Worm (Caenorhabditis elegans) whole organism, L1 larva: Measurements from ENCODE around the gene srd-27.
"Not testable (repeated sequence)": the region's sequence is repeated elsewhere in the genome, so short reads cannot be mapped to it uniquely, and the experiment has no call there.

Source experiments
- Y116A8C.19 ChIP-seq: sonication (generic microtip); optimal IDR thresholded peaks from 2 replicates; lab custom pipeline; 2016; ENCODE audit warnings: missing compliant biosample characterization, missing genetic modification characterization, borderline replicate concordance
- aha-1 ChIP-seq: fragments of 150-350 bp; optimal IDR thresholded peaks from 2 replicates; lab custom pipeline; 2014; ENCODE audit warnings: missing biosample characterization, missing genetic modification characterization
- blmp-1 ChIP-seq: fragments of 150-350 bp; optimal IDR thresholded peaks from 2 replicates; lab custom pipeline; 2014; ENCODE audit warnings: missing biosample characterization, missing genetic modification characterization
- ceh-8 ChIP-seq: fragments of 200-800 bp; sonication (Bioruptor generic); optimal IDR thresholded peaks from 2 replicates; lab custom pipeline; 2018; ENCODE audit warnings: mild to moderate bottlenecking, missing genetic modification characterization, moderate library complexity, missing compliant biosample characterization
- ceh-82 ChIP-seq, 3 experiments: fragments of 150-350 bp in 1 of 3; sonication (generic microtip) in 2 of 3; optimal IDR thresholded peaks; 2 replicates each; lab custom pipeline; 2014 to 2017; ENCODE audit warnings: missing biosample characterization in 3 of 3, missing genetic modification characterization in 3 of 3
- ceh-90 ChIP-seq: sonication (generic microtip); optimal IDR thresholded peaks from 2 replicates; lab custom pipeline; 2016; ENCODE audit warnings: missing genetic modification characterization, missing compliant biosample characterization
- dpl-1 ChIP-seq, 3 experiments: fragments of 150-350 bp in 2 of 3; sonication (generic microtip) in 1 of 3; optimal IDR thresholded peaks; 2 replicates each; lab custom pipeline; 2014 to 2017; ENCODE audit warnings: missing biosample characterization in 3 of 3, missing genetic modification characterization in 3 of 3, missing genetic modification reagents in 3 of 3
- dsc-1 ChIP-seq: sonication (generic microtip); optimal IDR thresholded peaks from 2 replicates; lab custom pipeline; 2016; ENCODE audit warnings: mild to moderate bottlenecking, missing genetic modification characterization, missing compliant biosample characterization
- efl-1 ChIP-seq, 4 experiments: fragments of 150-350 bp; optimal IDR thresholded peaks in 3 of 4; peaks in 1 of 4; 1 replicate in 1 of 4; 2 replicates in 3 of 4; lab custom pipeline; 2014; ENCODE audit warnings: missing biosample characterization in 2 of 4, missing genetic modification characterization in 2 of 4, missing genetic modification reagents in 2 of 4
- egl-27 ChIP-seq, 2 experiments: fragments of 150-350 bp in 1 of 2; sonication (generic microtip); optimal IDR thresholded peaks; 3 replicates each; lab custom pipeline; 2017 to 2018; ENCODE audit warnings: missing biosample characterization in 2 of 2, missing genetic modification characterization in 2 of 2, missing genetic modification reagents in 2 of 2
- elt-2 ChIP-seq: sonication (generic microtip); optimal IDR thresholded peaks from 2 replicates; lab custom pipeline; 2016; ENCODE audit warnings: missing genetic modification characterization, mild to moderate bottlenecking, inconsistent platforms, missing compliant biosample characterization, missing genetic modification reagents
- elt-3 ChIP-seq, 6 experiments: fragments of 150-350 bp in 1 of 6; sonication (generic microtip); optimal IDR thresholded peaks; 2 replicates each; lab custom pipeline; 2017 to 2018; ENCODE audit warnings: missing biosample characterization in 6 of 6, missing genetic modification characterization in 6 of 6, inconsistent platforms in 1 of 6
- fkh-10 ChIP-seq: sonication (generic microtip); optimal IDR thresholded peaks from 2 replicates; lab custom pipeline; 2017; ENCODE audit warnings: missing biosample characterization, missing genetic modification reagents, missing genetic modification characterization
- fkh-8 ChIP-seq: sonication (generic microtip); optimal IDR thresholded peaks from 2 replicates; lab custom pipeline; 2016; ENCODE audit warnings: mild to moderate bottlenecking, missing genetic modification characterization, missing compliant biosample characterization
- fos-1 ChIP-seq: fragments of 150-350 bp; optimal IDR thresholded peaks from 2 replicates; lab custom pipeline; 2014; ENCODE audit warnings: missing biosample characterization, missing genetic modification characterization
- hlh-17 ChIP-seq: fragments of 200-800 bp; sonication (Bioruptor generic); optimal IDR thresholded peaks from 2 replicates; lab custom pipeline; 2018; ENCODE audit warnings: missing genetic modification characterization, mild to moderate bottlenecking, missing compliant biosample characterization, moderate library complexity, borderline replicate concordance
- hlh-4 ChIP-seq: sonication (generic microtip); optimal IDR thresholded peaks from 2 replicates; lab custom pipeline; 2016; ENCODE audit warnings: mild to moderate bottlenecking, missing genetic modification characterization, missing compliant biosample characterization
- irx-1 ChIP-seq: sonication (generic microtip); optimal IDR thresholded peaks from 2 replicates; lab custom pipeline; 2016; ENCODE audit warnings: missing genetic modification characterization, missing compliant biosample characterization
- isw-1 ChIP-seq: fragments of 200-800 bp; sonication (Bioruptor generic); IDR thresholded peaks from 2 replicates; pipeline ENCODE4 v1.3.6; 2022; ENCODE audit warnings: missing genetic modification characterization, missing compliant biosample characterization
- lin-14 ChIP-seq: fragments of 200-800 bp; sonication (Bioruptor generic); optimal IDR thresholded peaks from 2 replicates; lab custom pipeline; 2018; ENCODE audit warnings: mild to moderate bottlenecking, missing genetic modification characterization, moderate library complexity, missing compliant biosample characterization
- lin-35 ChIP-seq, 2 experiments: fragments of 150-350 bp; optimal IDR thresholded peaks; 2 replicates each; lab custom pipeline; 2014; ENCODE audit warnings: missing biosample characterization in 2 of 2, missing genetic modification characterization in 2 of 2, missing genetic modification reagents in 2 of 2
- lin-39 ChIP-seq: fragments of 150-350 bp; optimal IDR thresholded peaks from 2 replicates; lab custom pipeline; 2014; ENCODE audit warnings: missing biosample characterization, missing genetic modification reagents, missing genetic modification characterization
- mab-9 ChIP-seq: fragments of 200-800 bp; sonication (Bioruptor generic); IDR thresholded peaks from 2 replicates; pipeline ENCODE4 v1.3.6; 2022; ENCODE audit warnings: missing genetic modification reagents, missing genetic modification characterization, missing compliant biosample characterization
- mdl-1 ChIP-seq, 2 experiments: fragments of 150-350 bp; optimal IDR thresholded peaks; 2 replicates each; lab custom pipeline; 2014 to 2017; ENCODE audit warnings: missing biosample characterization in 2 of 2, missing genetic modification characterization in 2 of 2, inconsistent platforms in 1 of 2
- mef-2 ChIP-seq: fragments of 150-350 bp; optimal IDR thresholded peaks from 2 replicates; lab custom pipeline; 2014; ENCODE audit warnings: missing biosample characterization, missing genetic modification characterization
- mep-1 ChIP-seq: fragments of 150-350 bp; optimal IDR thresholded peaks from 2 replicates; lab custom pipeline; 2014; ENCODE audit warnings: missing biosample characterization, missing genetic modification characterization
- nhr-11 ChIP-seq: fragments of 150-350 bp; optimal IDR thresholded peaks from 2 replicates; lab custom pipeline; 2014; ENCODE audit warnings: missing biosample characterization, missing genetic modification characterization
- nhr-12 ChIP-seq: sonication (generic microtip); optimal IDR thresholded peaks from 2 replicates; lab custom pipeline; 2017; ENCODE audit warnings: missing biosample characterization, missing genetic modification characterization
- nhr-20 ChIP-seq: sonication (generic microtip); optimal IDR thresholded peaks from 2 replicates; lab custom pipeline; 2016; ENCODE audit warnings: mild to moderate bottlenecking, missing genetic modification characterization, missing compliant biosample characterization
- nhr-28 ChIP-seq: fragments of 150-350 bp; optimal IDR thresholded peaks from 2 replicates; lab custom pipeline; 2014; ENCODE audit warnings: missing biosample characterization, missing genetic modification characterization
- nhr-77 ChIP-seq: fragments of 150-350 bp; optimal IDR thresholded peaks from 2 replicates; lab custom pipeline; 2014; ENCODE audit warnings: missing biosample characterization, missing genetic modification characterization
- nhr-85 ChIP-seq: sonication (generic microtip); peaks from one replicate; lab custom pipeline; 2016; ENCODE audit warnings: missing genetic modification characterization, inconsistent platforms, missing compliant biosample characterization
- nhr-90 ChIP-seq: sonication (generic microtip); optimal IDR thresholded peaks from 2 replicates; lab custom pipeline; 2016; ENCODE audit warnings: mild to moderate bottlenecking, missing genetic modification characterization, missing compliant biosample characterization; ENCODE audit not compliant: poor library complexity
- pag-3 ChIP-seq: sonication (generic microtip); optimal IDR thresholded peaks from 2 replicates; lab custom pipeline; 2017; ENCODE audit warnings: missing genetic modification characterization, mild to moderate bottlenecking, missing compliant biosample characterization, antibody characterized with exemption, borderline replicate concordance; ENCODE audit not compliant: insufficient read depth
- snpc-4 ChIP-seq: fragments of 150-350 bp; optimal IDR thresholded peaks from 2 replicates; lab custom pipeline; 2014; ENCODE audit warnings: missing biosample characterization, missing genetic modification characterization
- snu-23 ChIP-seq: sonication (generic microtip); optimal IDR thresholded peaks from 2 replicates; lab custom pipeline; 2016; ENCODE audit warnings: missing genetic modification characterization, missing compliant biosample characterization
- sox-4 ChIP-seq: sonication (generic microtip); optimal IDR thresholded peaks from 2 replicates; lab custom pipeline; 2016; ENCODE audit warnings: missing genetic modification characterization, missing compliant biosample characterization
- swsn-7 ChIP-seq: sonication (generic microtip); optimal IDR thresholded peaks from 2 replicates; lab custom pipeline; 2016; ENCODE audit warnings: missing genetic modification characterization, missing compliant biosample characterization
- tbx-2 ChIP-seq: sonication (generic microtip); optimal IDR thresholded peaks from 2 replicates; lab custom pipeline; 2016; ENCODE audit warnings: missing genetic modification characterization, missing compliant biosample characterization
- unc-30 ChIP-seq: sonication (generic microtip); optimal IDR thresholded peaks from 2 replicates; lab custom pipeline; 2017; ENCODE audit warnings: missing biosample characterization, missing genetic modification characterization
- unc-62 ChIP-seq: fragments of 150-350 bp; optimal IDR thresholded peaks from 2 replicates; lab custom pipeline; 2014; ENCODE audit warnings: missing biosample characterization, missing genetic modification reagents, missing genetic modification characterization
- vab-15 ChIP-seq: sonication (generic microtip); optimal IDR thresholded peaks from 2 replicates; lab custom pipeline; 2017; ENCODE audit warnings: missing genotype, mild to moderate bottlenecking, missing genetic modification characterization, missing compliant biosample characterization
- zag-1 ChIP-seq: fragments of 150-350 bp; optimal IDR thresholded peaks from 2 replicates; lab custom pipeline; 2014; ENCODE audit warnings: missing biosample characterization, missing genetic modification characterization
- ztf-11 ChIP-seq, 2 experiments: sonication (generic microtip); optimal IDR thresholded peaks; 2 replicates each; lab custom pipeline; 2016 to 2017; ENCODE audit warnings: missing genetic modification characterization in 2 of 2, missing biosample characterization in 1 of 2, missing compliant biosample characterization in 1 of 2

Gene srd-27

ce11 chrV:15809543-15809942 is 6.4 kb downstream of the srd-27 start, which contains the start of gene srsx-36:
TSS of gene srsx-36 (minus strand) at chrV:15809643.
- TF ChIP-seq fkh-10 (GFP tag; lab: Kevin White, UChicago) = no peak
- TF ChIP-seq fkh-8 (tag; lab: Kevin White, UChicago) = no peak
- TF ChIP-seq nhr-90 (tag; lab: Kevin White, UChicago) = no peak
- TF ChIP-seq hlh-17 (GFP tag; lab: Kevin White, UChicago) = no peak

ce11 chrV:15810446-15810845 is 7.3 kb downstream of the srd-27 start, which contains the start of gene F54B8.1:
TSS of gene F54B8.1 (plus strand) at chrV:15810746.
- TF ChIP-seq vab-15 (tag; lab: Kevin White, UChicago) = no peak
- TF ChIP-seq unc-62 (GFP tag; lab: Kevin White, UChicago) = no peak
- no peak for TF ChIP-seq nhr-85 (tag; lab: Kevin White, UChicago)
- TF ChIP-seq snpc-4 (tag; lab: Kevin White, UChicago) = no peak
- no peak for TF ChIP-seq mdl-1 (tag; optimal IDR thresholded peaks at IDR 0.05; lab: Kevin White, UChicago)
- TF ChIP-seq Y116A8C.19 (tag; lab: Kevin White, UChicago) = no peak
- no peak for TF ChIP-seq egl-27 (tag; optimal IDR thresholded peaks at IDR 0.05; lab: Kevin White, UChicago)
- TF ChIP-seq tbx-2 (tag; lab: Kevin White, UChicago) = no peak
- TF ChIP-seq nhr-11 (tag; lab: Kevin White, UChicago) = no peak
- no peak for TF ChIP-seq elt-2 (tag; lab: Kevin White, UChicago)
- no peak for TF ChIP-seq nhr-77
- TF ChIP-seq dsc-1 (tag; lab: Kevin White, UChicago) = no peak
- TF ChIP-seq irx-1 (tag; lab: Kevin White, UChicago) = no peak
- no peak for TF ChIP-seq lin-39 (tag; lab: Kevin White, UChicago)
- no peak for TF ChIP-seq pag-3 (tag; lab: Kevin White, UChicago)
- no peak for TF ChIP-seq fos-1 (tag; lab: Kevin White, UChicago)
- no peak for TF ChIP-seq lin-14 (GFP tag; lab: Kevin White, UChicago)

ce11 chrV:15811982-15812381 is 8.8 kb downstream of the srd-27 start, which contains the start of gene nhr-282:
TSS of gene nhr-282 (plus strand) at chrV:15812282.
- TF ChIP-seq isw-1 (GFP tag; lab: Robert Waterston, UW); ceh-82 (tag; optimal IDR thresholded peaks at IDR 0.05; lab: Kevin White, UChicago); ztf-11 (tag; optimal IDR thresholded peaks at IDR 0.05; lab: Kevin White, UChicago): not testable (repeated sequence)
- TF ChIP-seq, all 84 proteins: peak for 0; not testable (repeated sequence) for 84

- TF ChIP-seq mep-1 = no peak
- peak; percentile 46 for TF ChIP-seq blmp-1 (tag; lab: Kevin White, UChicago)
- no peak for TF ChIP-seq ceh-8 (GFP tag; lab: Kevin White, UChicago)
- no peak for TF ChIP-seq lin-14 (GFP tag; lab: Kevin White, UChicago)
- TF ChIP-seq swsn-7 = no peak
- TF ChIP-seq snpc-4 (tag; lab: Kevin White, UChicago) = no peak
- TF ChIP-seq hlh-4 (tag; lab: Kevin White, UChicago) = no peak
- peak in 1 of 2 experiments; percentile 5 for TF ChIP-seq lin-35 (GFP tag; optimal IDR thresholded peaks at IDR 0.05; lab: Kevin White, UChicago)
- TF ChIP-seq unc-30 (tag; lab: Kevin White, UChicago) = no peak
- no peak for TF ChIP-seq ceh-90 (tag; lab: Kevin White, UChicago)
- no peak for TF ChIP-seq nhr-90 (tag; lab: Kevin White, UChicago)
- TF ChIP-seq nhr-28 (tag; lab: Kevin White, UChicago) = no peak
- TF ChIP-seq mef-2 (tag; lab: Kevin White, UChicago) = no peak
- no peak for TF ChIP-seq nhr-20 (tag; lab: Kevin White, UChicago)
- no peak for TF ChIP-seq nhr-12 (tag; lab: Kevin White, UChicago)
- TF ChIP-seq egl-27 (tag; optimal IDR thresholded peaks at IDR 0.05; lab: Kevin White, UChicago) = no peak
- TF ChIP-seq efl-1 (optimal IDR thresholded peaks at IDR 0.05; lab: Kevin White, UChicago) = no peak
- TF ChIP-seq efl-1 (GFP tag; optimal IDR thresholded peaks at IDR 0.05 in 1 of 2; lab: Kevin White, UChicago) = peak in 1 of 2 experiments; percentile 92
- TF ChIP-seq zag-1 = no peak
- no peak for TF ChIP-seq aha-1 (tag; lab: Kevin White, UChicago)
- TF ChIP-seq mab-9 (GFP tag; lab: Robert Waterston, UW) = no peak
- no peak for TF ChIP-seq sox-4 (tag; lab: Kevin White, UChicago)
- TF ChIP-seq snu-23 = no peak
- no peak for TF ChIP-seq Y116A8C.19 (tag; lab: Kevin White, UChicago)
- peak; percentile 31 for TF ChIP-seq nhr-85 (tag; lab: Kevin White, UChicago)
- no peak for TF ChIP-seq dpl-1 (GFP tag; optimal IDR thresholded peaks at IDR 0.05; lab: Kevin White, UChicago)
- TF ChIP-seq elt-3 (tag; optimal IDR thresholded peaks at IDR 0.05; lab: Kevin White, UChicago) = no peak
- TF ChIP-seq ceh-82 (tag; optimal IDR thresholded peaks at IDR 0.05; lab: Kevin White, UChicago) = no peak
- TF ChIP-seq nhr-77 = no peak
- no peak for TF ChIP-seq tbx-2 (tag; lab: Kevin White, UChicago)
Observed at ce11 chrV:15815962-15816432, 12.8 kb downstream of the srd-27 start, which contains the start of the genes fbxa-69 and F54B8.4. TSS of gene fbxa-69 (minus strand) at chrV:15815971. TSS of gene F54B8.4 (plus strand) at chrV:15816382.
